Fruit fly (Drosophila melanogaster) S2 (cell line): ENCODE data around the gene shf.

Source experiments
- CG8478 ChIP-seq: fragments of >200 bp; optimal IDR thresholded peaks from 2 replicates; lab custom pipeline; 2018
- CTCF ChIP-seq, 2 experiments: fragments of >200 bp; optimal IDR thresholded peaks; 2 replicates each; lab custom pipeline; 2018

- TF ChIP-seq CG8478 (lab: Kevin White, UChicago): no peak
- TF ChIP-seq CTCF (optimal IDR thresholded peaks at IDR 0.05; lab: Kevin White, UChicago): no peak
Measured at dm6 chrX:6723622-6724021, 55.8 kb downstream of the shf start.
